Worm (Caenorhabditis elegans): ENCODE results near the gene irg-2.

DNA sequence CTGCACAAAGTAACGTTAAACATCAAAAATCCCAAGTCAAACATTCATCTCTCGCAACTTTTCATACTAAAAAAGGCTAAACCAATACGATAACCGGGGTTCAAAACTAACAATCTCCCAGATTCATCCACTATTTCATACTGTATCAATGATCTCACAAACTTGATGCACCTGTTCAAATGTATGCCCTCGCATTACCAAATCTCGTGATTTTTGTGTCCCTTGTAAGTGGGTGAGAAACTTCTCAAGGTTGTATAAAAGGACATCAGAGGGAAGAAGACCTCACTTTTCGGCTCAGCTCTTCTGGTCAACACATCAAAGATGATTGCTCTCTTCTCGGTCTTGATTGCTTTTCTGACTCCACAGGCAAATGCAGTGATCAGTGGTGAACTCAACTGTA, 1.7 kb downstream of the irg-2 start, which contains the start of gene phat-3:
- TF ChIP-seq elt-1 (tag; optimal IDR thresholded peaks at IDR 0.05) (no peak), unc-39 (tag; optimal IDR thresholded peaks at IDR 0.05) (no peak), ama-1 (optimal IDR thresholded peaks at IDR 0.05) (no peak), ceh-82 (tag; optimal IDR thresholded peaks at IDR 0.05) (no peak), nhr-77 (tag; optimal IDR thresholded peaks at IDR 0.05) (no peak), nhr-10 (tag; optimal IDR thresholded peaks at IDR 0.05) (no peak), ztf-4 (tag; optimal IDR thresholded peaks at IDR 0.05) (no peak), mdl-1 (tag; optimal IDR thresholded peaks at IDR 0.05) (no peak)

All from whole organism, L2 larva.